Worm (Caenorhabditis elegans) whole organism, early embryonic: ENCODE measurements around the gene R01H2.2.
A peak's percentile ranks its signal among the peaks of the same experiment; 100 is the strongest.

ENCODE experiments used
- B0310.2 ChIP-seq: sonication (generic microtip); optimal IDR thresholded peaks from 2 replicates; lab custom pipeline; 2016; ENCODE audit warnings: mild to moderate bottlenecking, missing genetic modification characterization, missing compliant biosample characterization
- F13C5.2 ChIP-seq: sonication (generic microtip); optimal IDR thresholded peaks from 2 replicates; lab custom pipeline; 2017; ENCODE audit warnings: mild to moderate bottlenecking, missing genetic modification characterization, inconsistent platforms, missing compliant biosample characterization
- aly-1 ChIP-seq: sonication (generic microtip); optimal IDR thresholded peaks from 2 replicates; lab custom pipeline; 2016; ENCODE audit warnings: missing genetic modification characterization, missing compliant biosample characterization
- ama-1 ChIP-seq: fragments of 150-350 bp; optimal IDR thresholded peaks from 2 replicates; lab custom pipeline; 2014
- ceh-13 ChIP-seq: fragments of 200-800 bp; sonication (Bioruptor generic); optimal IDR thresholded peaks from 2 replicates; lab custom pipeline; 2018; ENCODE audit warnings: mild to moderate bottlenecking, missing genetic modification characterization, missing compliant biosample characterization
- ceh-36 ChIP-seq: sonication (generic microtip); optimal IDR thresholded peaks from 2 replicates; lab custom pipeline; 2016; ENCODE audit warnings: missing genetic modification characterization, inconsistent platforms, missing compliant biosample characterization
- ets-7 ChIP-seq: sonication (generic microtip); optimal IDR thresholded peaks from 2 replicates; lab custom pipeline; 2016; ENCODE audit warnings: missing genotype, missing genetic modification characterization, missing compliant biosample characterization
- flt-1 ChIP-seq: fragments of 200-800 bp; sonication (Bioruptor generic); IDR thresholded peaks from 2 replicates; pipeline ENCODE4 v1.3.6; 2022; ENCODE audit warnings: missing genetic modification characterization, missing compliant biosample characterization
- hmbx-1 ChIP-seq: sonication (generic microtip); optimal IDR thresholded peaks from 2 replicates; lab custom pipeline; 2016; ENCODE audit warnings: mild to moderate bottlenecking, missing genetic modification characterization, missing compliant biosample characterization
- hmg-4 ChIP-seq: fragments of 200-800 bp; sonication (Bioruptor generic); optimal IDR thresholded peaks from 2 replicates; lab custom pipeline; 2018; ENCODE audit warnings: mild to moderate bottlenecking, missing genetic modification characterization, missing compliant biosample characterization
- hnd-1 ChIP-seq: sonication (generic microtip); optimal IDR thresholded peaks from 2 replicates; lab custom pipeline; 2016; ENCODE audit warnings: missing genetic modification characterization, missing compliant biosample characterization
- pes-1 ChIP-seq: fragments of 200-800 bp; sonication (Bioruptor generic); IDR thresholded peaks from 2 replicates; pipeline ENCODE4 v1.3.6; 2022; ENCODE audit warnings: missing genetic modification reagents, missing genetic modification characterization, missing compliant biosample characterization
- scrt-1 ChIP-seq: fragments of 200-800 bp; sonication (Bioruptor generic); IDR thresholded peaks from 2 replicates; pipeline ENCODE4 v1.3.6; 2022; ENCODE audit warnings: missing genetic modification characterization, missing compliant biosample characterization
- sea-1 ChIP-seq: fragments of 200-800 bp; sonication (Bioruptor generic); conservative IDR thresholded peaks from 2 replicates; pipeline ENCODE4 v1.3.6; 2022; ENCODE audit warnings: missing genetic modification characterization, missing compliant biosample characterization
- tbx-11 ChIP-seq: fragments of 200-800 bp; sonication (Bioruptor generic); IDR thresholded peaks from 2 replicates; pipeline ENCODE4 v1.3.6; 2022; ENCODE audit warnings: missing genetic modification characterization, missing compliant biosample characterization
- tbx-37 ChIP-seq: fragments of 200-800 bp; sonication (Bioruptor generic); conservative IDR thresholded peaks from 2 replicates; pipeline ENCODE4 v1.3.6; 2022; ENCODE audit warnings: missing genetic modification reagents, missing genetic modification characterization, missing compliant biosample characterization
- tra-4 ChIP-seq: sonication (generic microtip); optimal IDR thresholded peaks from 2 replicates; lab custom pipeline; 2017; ENCODE audit warnings: missing genetic modification characterization, missing compliant biosample characterization

R01H2.2 gene

DNA sequence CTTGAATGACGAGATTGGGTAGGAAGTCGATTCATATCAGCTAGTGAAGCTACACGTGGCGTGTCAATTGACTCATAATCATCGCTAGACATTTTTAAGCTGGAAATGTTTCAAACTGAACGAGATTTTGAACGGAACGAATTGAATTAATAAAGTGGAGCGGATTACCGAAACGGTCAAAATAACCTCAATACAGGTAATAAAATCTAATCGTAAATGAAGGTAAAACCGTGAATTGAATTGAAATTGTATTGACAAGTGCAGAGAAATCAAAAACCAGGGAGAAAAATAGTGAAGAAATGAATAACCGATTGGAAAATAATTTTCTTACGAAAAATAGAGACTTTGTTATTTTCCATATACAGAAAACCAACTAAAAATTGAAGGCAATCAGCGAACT lies 27.2 kb upstream of the R01H2.2 start, which contains the start of gene cyk-1:
cyk-1 (minus strand) TSS at position 101 of the 400 bp plus-strand sequence.
- no peak for TF ChIP-seq F13C5.2
- no peak for TF ChIP-seq ceh-36 (tag; lab: Kevin White, UChicago)
- no peak for TF ChIP-seq tbx-37 (GFP tag; lab: Robert Waterston, UW)

DNA sequence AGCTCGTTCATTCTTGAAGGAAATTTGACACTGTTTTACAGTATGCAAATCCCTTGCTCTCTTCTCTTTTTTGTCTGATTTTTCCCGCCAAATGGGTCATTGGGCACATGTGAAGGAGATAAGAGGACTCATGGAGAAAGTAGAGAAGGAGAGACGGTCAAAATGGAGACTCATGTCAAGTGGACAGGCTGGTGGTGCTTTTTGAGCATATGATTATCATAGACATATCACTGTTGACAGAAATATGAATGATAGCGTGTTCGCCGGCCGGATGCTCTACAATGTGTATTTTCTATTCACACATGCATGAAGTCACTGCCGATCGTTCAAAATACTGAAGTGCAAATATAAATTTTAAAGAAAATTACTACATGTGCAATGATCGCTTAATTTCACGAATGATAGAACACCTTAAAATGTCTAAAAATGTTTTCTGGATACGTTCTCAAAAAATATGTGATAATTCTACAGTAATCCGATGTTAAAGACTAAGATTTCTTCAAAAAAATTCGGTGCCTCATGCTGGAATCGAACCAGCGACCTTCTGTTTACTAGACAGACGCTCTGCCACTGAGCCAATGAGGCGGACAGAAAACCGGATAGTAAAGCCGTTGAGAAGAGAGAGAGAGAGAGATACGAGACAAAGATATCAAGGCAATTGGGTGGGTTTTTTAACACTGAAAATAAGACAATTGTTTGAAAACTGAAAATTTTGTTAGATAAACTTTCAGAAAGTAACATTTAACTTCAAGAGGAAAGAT lies 26.1 kb upstream of the R01H2.2 start:
- TF ChIP-seq ceh-36 (tag; lab: Kevin White, UChicago) = peak; percentile 62
- TF ChIP-seq scrt-1 (GFP tag; lab: Robert Waterston, UW) = peak; percentile 50; the same call in 1 of the 2 replicates
- peak; percentile 44 for TF ChIP-seq ceh-13 (GFP tag; lab: Kevin White, UChicago)
- TF ChIP-seq hnd-1 = peak; percentile 43
- TF ChIP-seq tra-4 (tag; lab: Kevin White, UChicago) = no peak
- TF ChIP-seq ets-7 (tag; lab: Kevin White, UChicago) = no peak
- TF ChIP-seq F13C5.2 = peak; percentile 14
- TF ChIP-seq aly-1 = peak; percentile 4
- peak; percentile 27 for TF ChIP-seq hmbx-1 (tag; lab: Kevin White, UChicago)
- peak; percentile 62 for TF ChIP-seq hmg-4 (GFP tag; lab: Kevin White, UChicago)
- TF ChIP-seq tbx-11 = peak; percentile 62
- 0 out of 2 replicates have a peak, but pooled peaks have one; percentile 41 for TF ChIP-seq tbx-37 (GFP tag; lab: Robert Waterston, UW)
- no peak for TF ChIP-seq ama-1 (lab: Kevin White, UChicago)
- TF ChIP-seq B0310.2 (tag; lab: Kevin White, UChicago) = no peak
- TF ChIP-seq sea-1 (GFP tag; lab: Robert Waterston, UW) = peak; percentile 61; the same call in 1 of the 2 replicates
- TF ChIP-seq pes-1 (GFP tag; lab: Robert Waterston, UW) = peak; percentile 85
- peak; percentile 71 for TF ChIP-seq flt-1 (GFP tag; lab: Robert Waterston, UW)

DNA sequence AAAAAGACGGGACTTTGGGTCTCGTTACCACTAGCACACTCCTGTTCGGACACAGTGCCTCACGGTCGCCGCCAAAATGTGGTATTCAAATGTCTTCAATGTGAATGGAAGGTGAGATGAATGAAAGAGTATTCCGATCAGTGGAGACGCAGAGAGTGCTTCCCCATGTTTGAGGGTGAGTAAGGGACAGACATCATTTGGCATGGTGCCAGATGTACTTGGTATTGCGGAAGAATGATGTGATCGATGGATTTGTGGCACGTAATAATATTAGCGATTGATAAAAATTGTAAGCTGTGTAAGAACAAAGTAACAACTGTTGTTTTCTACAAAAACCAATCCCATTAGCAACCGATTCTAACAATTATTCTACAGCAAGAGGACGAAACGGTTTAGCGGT lies 24.3 kb upstream of the R01H2.2 start:
- TF ChIP-seq hnd-1 = no peak
- TF ChIP-seq flt-1 (GFP tag; lab: Robert Waterston, UW) = no peak
- no peak for TF ChIP-seq tbx-37 (GFP tag; lab: Robert Waterston, UW)
- no peak for TF ChIP-seq tra-4 (tag; lab: Kevin White, UChicago)
- no peak for TF ChIP-seq scrt-1 (GFP tag; lab: Robert Waterston, UW)
- TF ChIP-seq ceh-13 (GFP tag; lab: Kevin White, UChicago) = no peak
- TF ChIP-seq aly-1 = no peak
- no peak for TF ChIP-seq hmbx-1 (tag; lab: Kevin White, UChicago)
- no peak for TF ChIP-seq ceh-36 (tag; lab: Kevin White, UChicago)
- TF ChIP-seq B0310.2 (tag; lab: Kevin White, UChicago) = no peak
- TF ChIP-seq tbx-11 = no peak
- no peak for TF ChIP-seq pes-1 (GFP tag; lab: Robert Waterston, UW)

DNA sequence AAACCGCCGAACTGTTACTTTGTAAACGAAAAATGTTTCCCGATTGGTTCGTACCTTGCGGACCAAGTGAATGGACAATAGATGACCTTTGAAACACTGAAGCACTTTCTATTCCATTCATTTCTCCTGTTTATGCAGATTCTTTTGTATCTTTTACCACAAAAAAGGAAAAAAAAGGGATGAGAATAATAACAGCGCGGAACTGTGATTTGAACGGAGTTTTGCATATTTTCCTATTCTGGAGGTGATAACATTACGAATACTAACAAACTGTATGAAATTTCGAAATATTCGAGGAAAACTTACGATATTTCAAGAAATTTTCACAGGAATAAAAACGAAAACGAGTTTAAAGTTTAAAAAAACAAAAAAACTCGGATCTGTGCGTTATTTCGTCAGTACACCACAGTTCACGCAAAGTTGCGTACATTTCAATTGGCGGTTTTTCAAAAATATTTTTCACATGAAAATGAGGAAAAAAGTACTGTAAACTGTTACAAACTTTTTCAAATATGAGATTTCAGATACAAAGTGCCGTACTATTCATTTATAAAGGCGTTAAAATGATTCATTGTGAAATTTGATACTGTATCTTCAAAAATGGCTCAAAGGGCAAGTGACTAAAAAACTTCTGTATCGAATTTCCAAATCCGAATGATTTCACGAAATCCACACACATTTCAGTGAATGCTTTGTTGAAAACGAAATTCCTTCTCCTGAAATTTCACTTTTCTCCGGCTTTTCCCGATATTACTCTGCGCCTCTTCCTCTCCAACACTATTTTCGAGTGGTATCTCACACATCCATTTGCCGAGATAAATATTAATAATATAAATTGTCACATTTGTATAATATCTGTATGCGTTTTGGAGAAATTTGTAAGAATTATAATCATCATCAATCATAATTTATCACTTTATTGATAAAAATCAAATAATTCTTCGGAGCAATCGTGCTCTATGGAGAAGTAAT lies 21.8 kb upstream of the R01H2.2 start:
- TF ChIP-seq ama-1 (lab: Kevin White, UChicago) (no peak), tbx-37 (GFP tag; lab: Robert Waterston, UW) (no peak), ceh-13 (GFP tag; lab: Kevin White, UChicago) (no peak), flt-1 (GFP tag; lab: Robert Waterston, UW) (no peak), sea-1 (GFP tag; lab: Robert Waterston, UW) (no peak)

DNA sequence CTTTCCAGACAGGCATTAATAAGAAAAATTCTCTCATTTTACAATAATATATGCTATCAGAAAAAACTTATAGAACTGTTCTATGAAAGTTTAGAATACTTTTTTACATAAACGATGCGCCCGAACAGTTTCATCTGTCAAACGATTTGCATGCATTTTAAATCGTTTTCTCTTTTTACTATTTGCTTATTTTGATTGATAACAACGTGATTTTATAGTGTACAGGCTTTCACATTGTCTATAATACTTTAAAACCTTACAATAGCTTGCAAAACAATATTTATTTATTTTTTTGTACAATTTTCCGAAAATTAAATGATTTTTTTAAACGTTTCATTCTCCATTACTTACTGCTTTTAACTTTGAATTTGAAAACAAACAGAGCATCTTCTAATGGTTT lies 10.7 kb upstream of the R01H2.2 start, which contains the start of gene R01H2.7:
R01H2.7 (minus strand) TSS at position 101 of the 400 bp plus-strand sequence.
- no peak for TF ChIP-seq scrt-1 (GFP tag; lab: Robert Waterston, UW)
- no peak for TF ChIP-seq ets-7 (tag; lab: Kevin White, UChicago)
- no peak for TF ChIP-seq ceh-13 (GFP tag; lab: Kevin White, UChicago)
- TF ChIP-seq hnd-1 = no peak
- TF ChIP-seq tbx-37 (GFP tag; lab: Robert Waterston, UW) = no peak
- no peak for TF ChIP-seq pes-1 (GFP tag; lab: Robert Waterston, UW)
- TF ChIP-seq hmg-4 (GFP tag; lab: Kevin White, UChicago) = no peak
- TF ChIP-seq aly-1 = no peak
- no peak for TF ChIP-seq B0310.2 (tag; lab: Kevin White, UChicago)
- TF ChIP-seq sea-1 (GFP tag; lab: Robert Waterston, UW) = no peak
- TF ChIP-seq ama-1 (lab: Kevin White, UChicago) = no peak
- no peak for TF ChIP-seq ceh-36 (tag; lab: Kevin White, UChicago)
- TF ChIP-seq flt-1 (GFP tag; lab: Robert Waterston, UW) = no peak
- no peak for TF ChIP-seq F13C5.2
- no peak for TF ChIP-seq tra-4 (tag; lab: Kevin White, UChicago)
- TF ChIP-seq tbx-11 = no peak
- no peak for TF ChIP-seq hmbx-1 (tag; lab: Kevin White, UChicago)

DNA sequence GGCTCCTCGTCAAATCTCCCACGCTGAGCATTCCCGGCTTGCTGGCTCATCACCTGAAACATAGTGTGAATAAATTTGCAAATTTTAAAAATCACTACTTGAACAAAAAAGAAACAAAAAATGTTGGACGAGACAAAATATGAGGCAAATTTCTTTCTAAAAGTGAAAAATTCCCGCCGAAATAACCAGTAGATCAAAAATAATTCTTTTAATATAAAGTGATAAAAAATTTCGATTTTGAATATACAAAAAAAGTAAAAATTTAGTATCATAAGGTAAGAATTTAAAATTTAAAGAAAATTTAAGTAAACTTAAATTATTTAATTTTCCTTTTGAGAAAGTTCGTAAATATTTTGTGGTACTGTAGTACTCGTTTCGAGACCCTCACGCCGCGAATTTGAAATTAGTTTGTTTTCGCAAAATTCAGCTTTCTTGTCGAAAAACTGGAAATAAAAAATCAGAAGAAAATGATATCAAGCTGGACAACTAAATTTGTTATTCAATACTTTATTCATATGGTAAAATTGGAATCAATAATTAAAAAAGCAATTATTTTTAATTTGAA lies 4.3 kb downstream of the R01H2.2 start, which contains the start of gene egg-2:
egg-2 (minus strand) TSS at position 53 of the 565 bp plus-strand sequence.
- TF ChIP-seq F13C5.2 = no peak
- no peak for TF ChIP-seq aly-1
- TF ChIP-seq ceh-36 (tag; lab: Kevin White, UChicago) = no peak
- no peak for TF ChIP-seq pes-1 (GFP tag; lab: Robert Waterston, UW)
- TF ChIP-seq hmg-4 (GFP tag; lab: Kevin White, UChicago) = no peak
- no peak for TF ChIP-seq tbx-11
- no peak for TF ChIP-seq ceh-13 (GFP tag; lab: Kevin White, UChicago)
- TF ChIP-seq hmbx-1 (tag; lab: Kevin White, UChicago) = no peak
- no peak for TF ChIP-seq tbx-37 (GFP tag; lab: Robert Waterston, UW)
- TF ChIP-seq B0310.2 (tag; lab: Kevin White, UChicago) = no peak
- TF ChIP-seq ama-1 (lab: Kevin White, UChicago) = no peak
- TF ChIP-seq flt-1 (GFP tag; lab: Robert Waterston, UW) = no peak
- no peak for TF ChIP-seq scrt-1 (GFP tag; lab: Robert Waterston, UW)
- TF ChIP-seq tra-4 (tag; lab: Kevin White, UChicago) = no peak
- no peak for TF ChIP-seq sea-1 (GFP tag; lab: Robert Waterston, UW)
- no peak for TF ChIP-seq hnd-1
- TF ChIP-seq ets-7 (tag; lab: Kevin White, UChicago) = no peak
